Fruit fly (Drosophila melanogaster) whole organism, prepupa: ENCODE measurements around the gene stg.

Source experiments
- Blimp-1 ChIP-seq: fragments of 200-800 bp; sonication (Bioruptor generic); optimal IDR thresholded peaks from 3 replicates; lab custom pipeline; 2017; ENCODE audit warnings: missing biosample characterization, missing genetic modification characterization, mild to moderate bottlenecking, moderate library complexity, missing genetic modification reagents
- CG10669 ChIP-seq: fragments of 200-800 bp; sonication (Bioruptor generic); optimal IDR thresholded peaks from 3 replicates; lab custom pipeline; 2018; ENCODE audit warnings: missing biosample characterization, mild to moderate bottlenecking, missing genetic modification characterization, moderate library complexity
- CG11762 ChIP-seq: fragments of 200-800 bp; sonication (Bioruptor generic); optimal IDR thresholded peaks from 3 replicates; lab custom pipeline; 2016; ENCODE audit warnings: missing biosample characterization, missing genetic modification characterization; ENCODE audit not compliant: insufficient read depth
- CG1621 ChIP-seq: fragments of 200-800 bp; sonication (Bioruptor generic); optimal IDR thresholded peaks from 3 replicates; lab custom pipeline; 2018; ENCODE audit warnings: missing biosample characterization, mild to moderate bottlenecking, missing genetic modification characterization
- CG16779 ChIP-seq: fragments of 200-800 bp; sonication (Bioruptor generic); optimal IDR thresholded peaks from 3 replicates; lab custom pipeline; 2017; ENCODE audit warnings: missing biosample characterization, mild to moderate bottlenecking, missing genetic modification characterization
- CG3032 ChIP-seq: fragments of 200-800 bp; optimal IDR thresholded peaks from 2 replicates; lab custom pipeline; 2019; ENCODE audit warnings: missing biosample characterization, mild to moderate bottlenecking, missing genetic modification characterization, moderate library complexity
- CG34406 ChIP-seq: fragments of 200-800 bp; sonication (Bioruptor generic); optimal IDR thresholded peaks from 3 replicates; lab custom pipeline; 2016; ENCODE audit warnings: missing biosample characterization, missing genetic modification characterization
- CG3919 ChIP-seq: fragments of 200-800 bp; sonication (Bioruptor generic); optimal IDR thresholded peaks from 3 replicates; lab custom pipeline; 2016; ENCODE audit warnings: missing biosample characterization, missing genetic modification characterization
- CG6808 ChIP-seq: fragments of 200-800 bp; sonication (Bioruptor generic); optimal IDR thresholded peaks from 3 replicates; lab custom pipeline; 2017; ENCODE audit warnings: missing biosample characterization, missing genetic modification characterization, mild to moderate bottlenecking, moderate library complexity, missing genetic modification reagents
- CG6854 ChIP-seq: fragments of 200-800 bp; sonication (Bioruptor generic); optimal IDR thresholded peaks from 2 replicates; lab custom pipeline; 2017; ENCODE audit warnings: missing biosample characterization, mild to moderate bottlenecking, missing genetic modification characterization
- CG8119 ChIP-seq: fragments of 200-800 bp; sonication (Bioruptor generic); IDR thresholded peaks from 3 replicates; pipeline ENCODE4 v1.3.6; 2022; ENCODE audit warnings: missing biosample characterization, missing genetic modification characterization
- CG8319 ChIP-seq: fragments of 200-800 bp; sonication (Bioruptor generic); optimal IDR thresholded peaks from 3 replicates; lab custom pipeline; 2016; ENCODE audit warnings: missing biosample characterization, missing genetic modification characterization
- Eip75B ChIP-seq: fragments of 200-800 bp; sonication (Bioruptor generic); optimal IDR thresholded peaks from 3 replicates; lab custom pipeline; 2016; ENCODE audit warnings: missing biosample characterization, missing genetic modification characterization
- Eip78C ChIP-seq: fragments of 200-800 bp; sonication (Bioruptor generic); peaks from one replicate; lab custom pipeline; 2016; ENCODE audit warnings: missing biosample characterization, missing genetic modification characterization
- Ets21C ChIP-seq: fragments of 200-800 bp; sonication (Bioruptor generic); optimal IDR thresholded peaks from 3 replicates; lab custom pipeline; 2016; ENCODE audit warnings: missing biosample characterization, missing genetic modification characterization
- Ets96B ChIP-seq: fragments of 200-800 bp; optimal IDR thresholded peaks from 2 replicates; lab custom pipeline; 2019; ENCODE audit warnings: missing biosample characterization, mild to moderate bottlenecking, missing genetic modification characterization, moderate library complexity
- Gug ChIP-seq: fragments of 200-800 bp; sonication (Bioruptor generic); IDR thresholded peaks from 2 replicates; pipeline ENCODE4 v1.3.6; 2022; ENCODE audit warnings: missing biosample characterization, missing genetic modification characterization
- Hr39 ChIP-seq: fragments of 200-800 bp; sonication (Bioruptor generic); optimal IDR thresholded peaks from 2 replicates; lab custom pipeline; 2016; ENCODE audit warnings: missing biosample characterization, missing genetic modification characterization
- Hr4 ChIP-seq: fragments of 200-800 bp; sonication (Bioruptor generic); optimal IDR thresholded peaks from 3 replicates; lab custom pipeline; 2016; ENCODE audit warnings: missing biosample characterization, missing genetic modification characterization
- Lpt ChIP-seq: fragments of 200-800 bp; sonication (Bioruptor generic); optimal IDR thresholded peaks from 3 replicates; lab custom pipeline; 2016; ENCODE audit warnings: missing biosample characterization, missing genetic modification characterization
- Sox102F ChIP-seq: fragments of 200-800 bp; sonication (Bioruptor generic); optimal IDR thresholded peaks from 2 replicates; lab custom pipeline; 2016; ENCODE audit warnings: missing biosample characterization, mild to moderate bottlenecking, missing genetic modification characterization
- Sox15 ChIP-seq: fragments of 200-800 bp; sonication (Bioruptor generic); optimal IDR thresholded peaks from 3 replicates; lab custom pipeline; 2016; ENCODE audit warnings: missing biosample characterization, missing genetic modification characterization
- acj6 ChIP-seq: fragments of 200-800 bp; sonication (Bioruptor generic); optimal IDR thresholded peaks from 3 replicates; lab custom pipeline; 2016; ENCODE audit warnings: missing biosample characterization, missing genetic modification characterization
- dsx ChIP-seq: fragments of 200-800 bp; optimal IDR thresholded peaks from 3 replicates; lab custom pipeline; 2019; ENCODE audit warnings: missing biosample characterization, mild to moderate bottlenecking, missing genetic modification characterization, moderate library complexity; ENCODE audit not compliant: poor library complexity, severe bottlenecking
- eg ChIP-seq: fragments of 200-800 bp; sonication (Bioruptor generic); IDR thresholded peaks from 3 replicates; pipeline ENCODE4 v1.3.6; 2022; ENCODE audit warnings: missing biosample characterization, missing genetic modification characterization
- esn ChIP-seq: fragments of 200-800 bp; sonication (Bioruptor generic); optimal IDR thresholded peaks from 2 replicates; lab custom pipeline; 2016; ENCODE audit warnings: missing biosample characterization, mild to moderate bottlenecking, missing genetic modification characterization, moderate library complexity
- fd59A ChIP-seq: fragments of 200-800 bp; sonication (Bioruptor generic); optimal IDR thresholded peaks from 2 replicates; lab custom pipeline; 2017; ENCODE audit warnings: missing biosample characterization, mild to moderate bottlenecking, missing genetic modification characterization, missing genetic modification reagents
- fd85E ChIP-seq: fragments of 200-800 bp; sonication (Bioruptor generic); optimal IDR thresholded peaks from 3 replicates; lab custom pipeline; 2016; ENCODE audit warnings: missing biosample characterization, missing genetic modification characterization
- fkh ChIP-seq: fragments of 200-800 bp; sonication (Bioruptor generic); optimal IDR thresholded peaks from 3 replicates; lab custom pipeline; 2017; ENCODE audit warnings: missing biosample characterization, mild to moderate bottlenecking, missing genetic modification characterization, moderate library complexity
- net ChIP-seq: fragments of 200-800 bp; sonication (Bioruptor generic); optimal IDR thresholded peaks from 3 replicates; lab custom pipeline; 2016; ENCODE audit warnings: missing biosample characterization, missing genetic modification characterization
- pdm3 ChIP-seq: fragments of 200-800 bp; sonication (Bioruptor generic); optimal IDR thresholded peaks from 3 replicates; lab custom pipeline; 2016; ENCODE audit warnings: missing biosample characterization, missing genetic modification characterization
- spab ChIP-seq: fragments of 200-800 bp; sonication (Bioruptor generic); optimal IDR thresholded peaks from 2 replicates; lab custom pipeline; 2017; ENCODE audit warnings: missing biosample characterization, mild to moderate bottlenecking, missing genetic modification characterization, missing genetic modification reagents
- ss ChIP-seq, 2 experiments: fragments of 200-800 bp; sonication (Bioruptor generic); optimal IDR thresholded peaks; 2 replicates in 1 of 2; 3 replicates in 1 of 2; lab custom pipeline; 2017 to 2018; ENCODE audit warnings: mild to moderate bottlenecking in 2 of 2, missing biosample characterization in 2 of 2, missing genetic modification characterization in 2 of 2, moderate library complexity in 1 of 2
- svp ChIP-seq: fragments of 200-800 bp; sonication (Bioruptor generic); peaks from one replicate; lab custom pipeline; 2016; ENCODE audit warnings: missing biosample characterization, missing genetic modification characterization

Gene stg

dm6 chr3R:29277009-29277408 is 21.4 kb upstream of the stg start (continued):
- TF ChIP-seq dsx (GFP tag; lab: Kevin White, UChicago) (peak; percentile 87), Ets21C (peak; percentile 81), Ets96B (tag; lab: Kevin White, UChicago) (peak; percentile 93), CG8319 (GFP tag; lab: Kevin White, UChicago) (peak; percentile 64), Sox102F (GFP tag; lab: Kevin White, UChicago) (peak; percentile 91), Sox15 (GFP tag; lab: Kevin White, UChicago) (peak; percentile 76), esn (GFP tag; lab: Kevin White, UChicago) (peak; percentile 91), Gug (GFP tag; lab: Robert Waterston, UW) (no peak), spab (peak; percentile 85), Lpt (GFP tag; lab: Kevin White, UChicago) (peak; percentile 36), fkh (GFP tag; lab: Kevin White, UChicago) (no peak), ss (GFP tag; optimal IDR thresholded peaks at IDR 0.05; lab: Kevin White, UChicago) (peak; percentile 88 to 94), CG6854 (GFP tag; lab: Kevin White, UChicago) (peak; percentile 50), CG11762 (GFP tag; lab: Kevin White, UChicago) (peak; percentile 69), CG16779 (tag; lab: Kevin White, UChicago) (peak; percentile 59), fd85E (GFP tag; lab: Kevin White, UChicago) (no peak)

- no peak for TF ChIP-seq CG16779 (tag; lab: Kevin White, UChicago)
- TF ChIP-seq acj6: peak; percentile 6
- TF ChIP-seq CG3919 (GFP tag; lab: Kevin White, UChicago): peak; percentile 2
- no peak for TF ChIP-seq eg (GFP tag; lab: Robert Waterston, UW)
- peak; percentile 14 for TF ChIP-seq pdm3 (GFP tag; lab: Kevin White, UChicago)
- peak; percentile 1 for TF ChIP-seq Hr4
- peak; percentile 75 for TF ChIP-seq Eip78C (GFP tag; lab: Kevin White, UChicago)
- no peak for TF ChIP-seq Hr39 (GFP tag; lab: Kevin White, UChicago)
- no peak for TF ChIP-seq spab
- TF ChIP-seq Blimp-1: no peak
- TF ChIP-seq CG34406 (GFP tag; lab: Kevin White, UChicago): no peak
Observed at dm6 chr3R:29274590-29274989, 19.0 kb upstream of the stg start.

- TF ChIP-seq ss (GFP tag; optimal IDR thresholded peaks at IDR 0.05; lab: Kevin White, UChicago) (peak in 1 of 2 experiments; percentile 10), Eip75B (GFP tag; lab: Kevin White, UChicago) (no peak), CG3032 (peak; percentile 61), Eip78C (GFP tag; lab: Kevin White, UChicago) (peak; percentile 73), CG8119 (no peak), dsx (GFP tag; lab: Kevin White, UChicago) (peak; percentile 8), net (GFP tag; lab: Kevin White, UChicago) (no peak), CG11762 (GFP tag; lab: Kevin White, UChicago) (no peak), Ets96B (tag; lab: Kevin White, UChicago) (peak; percentile 28), CG10669 (GFP tag; lab: Kevin White, UChicago) (peak; percentile 11), spab (peak; percentile 34), fd59A (GFP tag; lab: Kevin White, UChicago) (peak; percentile 27), CG6808 (GFP tag; lab: Kevin White, UChicago) (peak; percentile 48)
Observed at dm6 chr3R:29273029-29273428, 17.4 kb upstream of the stg start.

dm6 chr3R:29269204-29269603 is 13.6 kb upstream of the stg start:
- peak; percentile 24 for TF ChIP-seq Eip78C (GFP tag; lab: Kevin White, UChicago)
- TF ChIP-seq Blimp-1: no peak
- peak; percentile 54 for TF ChIP-seq svp (GFP tag; lab: Kevin White, UChicago)
- TF ChIP-seq ss (GFP tag; optimal IDR thresholded peaks at IDR 0.05; lab: Kevin White, UChicago): peak; percentile 21 to 37
- no peak for TF ChIP-seq CG1621
- TF ChIP-seq Ets96B (tag; lab: Kevin White, UChicago): peak; percentile 7
